Worm (Caenorhabditis elegans) whole organism, midembryonic: Measurements from ENCODE around the gene trxr-1.
A peak's percentile ranks its signal among the peaks of the same experiment; 100 is the strongest.

Source experiments
- T22C8.4 ChIP-seq: fragments of 200-800 bp; sonication (Bioruptor generic); IDR thresholded peaks from 2 replicates; pipeline ENCODE4 v1.3.6; 2022; ENCODE audit warnings: missing genetic modification characterization, missing compliant biosample characterization
- cog-1 ChIP-seq: sonication (generic microtip); optimal IDR thresholded peaks from 2 replicates; lab custom pipeline; 2016; ENCODE audit warnings: missing genetic modification characterization, missing compliant biosample characterization
- flt-1 ChIP-seq: fragments of 200-800 bp; sonication (Bioruptor generic); IDR thresholded peaks from 2 replicates; pipeline ENCODE4 v1.3.6; 2022; ENCODE audit warnings: missing genetic modification characterization, missing compliant biosample characterization
- klf-2 ChIP-seq: fragments of 200-800 bp; sonication (Bioruptor generic); conservative IDR thresholded peaks from 2 replicates; pipeline ENCODE4 v1.3.6; 2022; ENCODE audit warnings: missing genetic modification reagents, missing genetic modification characterization, missing compliant biosample characterization
- med-1 ChIP-seq: sonication (generic microtip); optimal IDR thresholded peaks from 2 replicates; lab custom pipeline; 2017; ENCODE audit warnings: missing genetic modification characterization, mild to moderate bottlenecking, missing compliant biosample characterization, antibody characterized with exemption, missing genetic modification reagents; ENCODE audit not compliant: insufficient read depth
- ref-1 ChIP-seq: fragments of 200-800 bp; sonication (Bioruptor generic); conservative IDR thresholded peaks from 2 replicates; pipeline ENCODE4 v1.3.6; 2022; ENCODE audit warnings: missing genetic modification reagents, missing genetic modification characterization, missing compliant biosample characterization
- tab-1 ChIP-seq: fragments of 200-800 bp; sonication (Bioruptor generic); IDR thresholded peaks from 2 replicates; pipeline ENCODE4 v1.3.6; 2022; ENCODE audit warnings: missing genetic modification characterization, missing compliant biosample characterization
- ztf-23 ChIP-seq: fragments of 200-800 bp; sonication (Bioruptor generic); IDR thresholded peaks from 2 replicates; pipeline ENCODE4 v1.3.6; 2022; ENCODE audit warnings: missing genetic modification reagents, missing genetic modification characterization, missing compliant biosample characterization
- ztf-29 ChIP-seq: fragments of 200-800 bp; sonication (Bioruptor generic); IDR thresholded peaks from 2 replicates; pipeline ENCODE4 v1.3.6; 2022; ENCODE audit warnings: missing genetic modification reagents, missing genetic modification characterization, missing compliant biosample characterization

The trxr-1 gene

ce11 chrIV:7012214-7012613 lies 460 bp downstream of the trxr-1 start:
- TF ChIP-seq cog-1 (tag; lab: Kevin White, UChicago) (no peak), med-1 (GFP tag; lab: Kevin White, UChicago) (no peak), ref-1 (GFP tag; lab: Robert Waterston, UW) (no peak), T22C8.4 (GFP tag; lab: Robert Waterston, UW) (no peak), klf-2 (GFP tag; lab: Robert Waterston, UW) (no peak), tab-1 (GFP tag; lab: Robert Waterston, UW) (no peak), ztf-29 (GFP tag; lab: Robert Waterston, UW) (no peak), flt-1 (no peak), ztf-23 (GFP tag; lab: Robert Waterston, UW) (no peak)

ce11 chrIV:7012731-7013445 lies 1.1 kb downstream of the trxr-1 start:
- TF ChIP-seq ztf-23 (GFP tag; lab: Robert Waterston, UW) (no peak), cog-1 (tag; lab: Kevin White, UChicago) (no peak), tab-1 (GFP tag; lab: Robert Waterston, UW) (no peak), klf-2 (GFP tag; lab: Robert Waterston, UW) (no peak), T22C8.4 (GFP tag; lab: Robert Waterston, UW) (no peak), flt-1 (no peak), ztf-29 (GFP tag; lab: Robert Waterston, UW) (no peak), ref-1 (GFP tag; lab: Robert Waterston, UW) (no peak), med-1 (GFP tag; lab: Kevin White, UChicago) (no peak)

- TF ChIP-seq ztf-29 (GFP tag; lab: Robert Waterston, UW) (no peak), ztf-23 (GFP tag; lab: Robert Waterston, UW) (no peak), tab-1 (GFP tag; lab: Robert Waterston, UW) (no peak), ref-1 (GFP tag; lab: Robert Waterston, UW) (no peak), T22C8.4 (GFP tag; lab: Robert Waterston, UW) (no peak), flt-1 (no peak), med-1 (GFP tag; lab: Kevin White, UChicago) (no peak), klf-2 (GFP tag; lab: Robert Waterston, UW) (no peak), cog-1 (tag; lab: Kevin White, UChicago) (no peak)
Measured at ce11 chrIV:7016502-7016901, 4.7 kb downstream of the trxr-1 start.

ce11 chrIV:7017123-7017674 lies 5.4 kb downstream of the trxr-1 start, which contains the start of gene gldi-4:
gldi-4 (plus strand) TSS chrIV:7017624.
- TF ChIP-seq med-1 (GFP tag; lab: Kevin White, UChicago): no peak
- 0 out of 2 replicates have a peak, but pooled peaks have one; percentile 42 for TF ChIP-seq flt-1
- no peak for TF ChIP-seq ztf-29 (GFP tag; lab: Robert Waterston, UW)
- TF ChIP-seq klf-2 (GFP tag; lab: Robert Waterston, UW): no peak
- no peak for TF ChIP-seq ref-1 (GFP tag; lab: Robert Waterston, UW)

- TF ChIP-seq flt-1: no peak
- no peak for TF ChIP-seq med-1 (GFP tag; lab: Kevin White, UChicago)
- no peak for TF ChIP-seq ztf-23 (GFP tag; lab: Robert Waterston, UW)
- TF ChIP-seq klf-2 (GFP tag; lab: Robert Waterston, UW): no peak
- no peak for TF ChIP-seq T22C8.4 (GFP tag; lab: Robert Waterston, UW)
- no peak for TF ChIP-seq ztf-29 (GFP tag; lab: Robert Waterston, UW)
- TF ChIP-seq cog-1 (tag; lab: Kevin White, UChicago): no peak
- TF ChIP-seq tab-1 (GFP tag; lab: Robert Waterston, UW): no peak
- TF ChIP-seq ref-1 (GFP tag; lab: Robert Waterston, UW): no peak
Measured at ce11 chrIV:7018623-7019022, 6.9 kb downstream of the trxr-1 start.

ce11 chrIV:7020630-7021029 lies 8.9 kb downstream of the trxr-1 start:
- TF ChIP-seq ztf-29 (GFP tag; lab: Robert Waterston, UW): no peak
- TF ChIP-seq ref-1 (GFP tag; lab: Robert Waterston, UW): no peak
- TF ChIP-seq ztf-23 (GFP tag; lab: Robert Waterston, UW): no peak
- TF ChIP-seq tab-1 (GFP tag; lab: Robert Waterston, UW): no peak
- TF ChIP-seq klf-2 (GFP tag; lab: Robert Waterston, UW): no peak
- TF ChIP-seq T22C8.4 (GFP tag; lab: Robert Waterston, UW): no peak
- TF ChIP-seq flt-1: no peak
- TF ChIP-seq cog-1 (tag; lab: Kevin White, UChicago): no peak
- no peak for TF ChIP-seq med-1 (GFP tag; lab: Kevin White, UChicago)

- no peak for TF ChIP-seq klf-2 (GFP tag; lab: Robert Waterston, UW)
- TF ChIP-seq ztf-23 (GFP tag; lab: Robert Waterston, UW): no peak
- no peak for TF ChIP-seq ref-1 (GFP tag; lab: Robert Waterston, UW)
- no peak for TF ChIP-seq cog-1 (tag; lab: Kevin White, UChicago)
- TF ChIP-seq flt-1: no peak
- no peak for TF ChIP-seq ztf-29 (GFP tag; lab: Robert Waterston, UW)
- TF ChIP-seq T22C8.4 (GFP tag; lab: Robert Waterston, UW): no peak
- no peak for TF ChIP-seq med-1 (GFP tag; lab: Kevin White, UChicago)
- no peak for TF ChIP-seq tab-1 (GFP tag; lab: Robert Waterston, UW)
Measured at ce11 chrIV:7022227-7022626, 10.5 kb downstream of the trxr-1 start.

- peak; percentile 63 for TF ChIP-seq cog-1 (tag; lab: Kevin White, UChicago)
- no peak for TF ChIP-seq T22C8.4 (GFP tag; lab: Robert Waterston, UW)
Measured at ce11 chrIV:7023004-7023403, 11.2 kb downstream of the trxr-1 start.

ce11 chrIV:7023858-7024257 lies 12.1 kb downstream of the trxr-1 start, which contains the start of gene adah-1:
adah-1 (plus strand) TSS chrIV:7024211.
- no peak for TF ChIP-seq ztf-29 (GFP tag; lab: Robert Waterston, UW)
- no peak for TF ChIP-seq ztf-23 (GFP tag; lab: Robert Waterston, UW)
- no peak for TF ChIP-seq T22C8.4 (GFP tag; lab: Robert Waterston, UW)
- no peak for TF ChIP-seq tab-1 (GFP tag; lab: Robert Waterston, UW)
- TF ChIP-seq ref-1 (GFP tag; lab: Robert Waterston, UW): no peak
- TF ChIP-seq klf-2 (GFP tag; lab: Robert Waterston, UW): no peak
- no peak for TF ChIP-seq med-1 (GFP tag; lab: Kevin White, UChicago)
- no peak for TF ChIP-seq flt-1
- TF ChIP-seq cog-1 (tag; lab: Kevin White, UChicago): no peak
